Worm (Caenorhabditis elegans): ENCODE measurements around the gene mig-23.

The mig-23 gene

ce11 chrX:5935473-5935872 lies 13.2 kb downstream of the mig-23 start, which contains the start of gene C46F4.3:
C46F4.3 (plus strand) TSS chrX:5935773.
- TF ChIP-seq jun-1 (tag; optimal IDR thresholded peaks at IDR 0.05) (no peak), lin-39 (tag; optimal IDR thresholded peaks at IDR 0.05) (no peak), snu-23 (GFP tag; optimal IDR thresholded peaks at IDR 0.05) (no peak)

- TF ChIP-seq efl-1 (optimal IDR thresholded peaks at IDR 0.05) (no peak), efl-1 (GFP tag; optimal IDR thresholded peaks at IDR 0.05 in 1 of 2) (peak in 1 of 2 experiments; percentile 50), nhr-85 (tag) (no peak)
Observed at ce11 chrX:5932923-5933322, 15.7 kb downstream of the mig-23 start.

ce11 chrX:5930822-5931221 lies 17.8 kb downstream of the mig-23 start, which contains the start of gene egl-6:
egl-6 (plus strand) TSS chrX:5931122.
- TF ChIP-seq elt-2 (tag; optimal IDR thresholded peaks at IDR 0.05) (no peak), pag-3 (tag; optimal IDR thresholded peaks at IDR 0.05; ENCODE audit: borderline replicate concordance, insufficient read depth) (no peak), nhr-76 (tag; optimal IDR thresholded peaks at IDR 0.05) (no peak), ama-1 (optimal IDR thresholded peaks at IDR 0.05) (no peak), lin-13 (GFP tag; optimal IDR thresholded peaks at IDR 0.05) (no peak), isw-1 (GFP tag; IDR thresholded peaks at IDR 0.05) (no peak), egl-27 (tag; optimal IDR thresholded peaks at IDR 0.05) (no peak), hlh-4 (tag; optimal IDR thresholded peaks at IDR 0.05) (no peak), lin-35 (GFP tag; optimal IDR thresholded peaks at IDR 0.05) (no peak), unc-86 (tag; optimal IDR thresholded peaks at IDR 0.05) (no peak)

ce11 chrX:5923672-5924071 lies 25.0 kb downstream of the mig-23 start:
- TF ChIP-seq nhr-85 (tag) = no peak

- TF ChIP-seq hpl-2 (GFP tag; optimal IDR thresholded peaks at IDR 0.05) = no peak
- peak; percentile 16 for TF ChIP-seq fkh-8 (tag; optimal IDR thresholded peaks at IDR 0.05)
- no peak for TF ChIP-seq aly-2 (tag; optimal IDR thresholded peaks at IDR 0.05)
- TF ChIP-seq zag-1 (tag; optimal IDR thresholded peaks at IDR 0.05) = no peak
- TF ChIP-seq swsn-7 (tag; optimal IDR thresholded peaks at IDR 0.05) = no peak
- TF ChIP-seq lin-13 (GFP tag; optimal IDR thresholded peaks at IDR 0.05) = no peak
Observed at ce11 chrX:5919097-5919496, 29.6 kb downstream of the mig-23 start, which contains the start of gene capa-1. capa-1 (plus strand) TSS chrX:5919397.

- TF ChIP-seq xbp-1 (tag; optimal IDR thresholded peaks at IDR 0.05) (no peak), nhr-12 (tag; optimal IDR thresholded peaks at IDR 0.05) (no peak), nhr-71 (tag; optimal IDR thresholded peaks at IDR 0.05) (no peak)
Observed at ce11 chrX:5917284-5917683, 31.4 kb downstream of the mig-23 start, which contains the start of gene Y23B4A.1. Y23B4A.1 (minus strand) TSS chrX:5917384.

- no peak for TF ChIP-seq hlh-17 (GFP tag; optimal IDR thresholded peaks at IDR 0.05; ENCODE audit: borderline replicate concordance)
- no peak for TF ChIP-seq ceh-90 (tag; optimal IDR thresholded peaks at IDR 0.05)
- no peak for TF ChIP-seq zip-4 (GFP tag; optimal IDR thresholded peaks at IDR 0.05)
- no peak for TF ChIP-seq ets-5 (GFP tag; IDR thresholded peaks at IDR 0.05)
- no peak for TF ChIP-seq mep-1 (tag; optimal IDR thresholded peaks at IDR 0.05)
- no peak for TF ChIP-seq nhr-84 (tag; optimal IDR thresholded peaks at IDR 0.05)
- no peak for TF ChIP-seq nhr-12 (tag; optimal IDR thresholded peaks at IDR 0.05)
Observed at ce11 chrX:5905764-5906163, 42.9 kb downstream of the mig-23 start.

- TF ChIP-seq grh-1 (GFP tag; IDR thresholded peaks at IDR 0.05) = no peak
- TF ChIP-seq ceh-88 (GFP tag; IDR thresholded peaks at IDR 0.05) = no peak
- TF ChIP-seq sox-4 (tag; optimal IDR thresholded peaks at IDR 0.05) = no peak
- TF ChIP-seq mdl-1 (tag; optimal IDR thresholded peaks at IDR 0.05) = no peak
- no peak for TF ChIP-seq ceh-90 (tag; optimal IDR thresholded peaks at IDR 0.05)
- TF ChIP-seq pag-3 (tag; optimal IDR thresholded peaks at IDR 0.05; ENCODE audit: borderline replicate concordance, insufficient read depth) = no peak
- TF ChIP-seq fos-1 (tag; optimal IDR thresholded peaks at IDR 0.05) = no peak
- no peak for TF ChIP-seq pax-3 (tag; optimal IDR thresholded peaks at IDR 0.05)
- no peak for TF ChIP-seq nhr-20 (tag; optimal IDR thresholded peaks at IDR 0.05)
- no peak for TF ChIP-seq nhr-90 (tag; optimal IDR thresholded peaks at IDR 0.05; ENCODE audit: poor library complexity)
- no peak for TF ChIP-seq ztf-4 (tag; optimal IDR thresholded peaks at IDR 0.05)
- no peak for TF ChIP-seq zag-1 (tag; optimal IDR thresholded peaks at IDR 0.05)
Observed at ce11 chrX:5904603-5905081, 44.0 kb downstream of the mig-23 start, which contains the start of gene nlp-49. nlp-49 (plus strand) TSS chrX:5904653.
